Fruit fly (Drosophila melanogaster) Kc167 (cell line): ENCODE results near the gene CG9932.

Experiments
- Myc ChIP-seq: fragments of >200 bp; optimal IDR thresholded peaks from 2 replicates; lab custom pipeline; 2017; ENCODE audit warnings: missing external identifiers
- Sin3A ChIP-seq: fragments of >200 bp; optimal IDR thresholded peaks from 2 replicates; lab custom pipeline; 2018; ENCODE audit warnings: missing external identifiers
- psq ChIP-seq: fragments of >200 bp; optimal IDR thresholded peaks from 2 replicates; lab custom pipeline; 2017; ENCODE audit warnings: missing external identifiers

dm6 chr2L:13049136-13049535 lies 10.8 kb downstream of the CG9932 start:
- TF ChIP-seq psq (no peak), Myc (lab: Kevin White, UChicago) (no peak), Sin3A (no peak)
